Worm (Caenorhabditis elegans) whole organism, L3 larva: ENCODE measurements around the gene F45E4.6.
A peak's percentile ranks its signal among the peaks of the same experiment; 100 is the strongest.
"Not testable (repeated sequence)": the region's sequence is repeated elsewhere in the genome, so short reads cannot be mapped to it uniquely, and the experiment has no call there.

Source experiments
- R02D3.7 ChIP-seq: fragments of 150-350 bp; optimal IDR thresholded peaks from 2 replicates; lab custom pipeline; 2014; ENCODE audit warnings: missing biosample characterization, missing genetic modification characterization
- ZK546.5 ChIP-seq: sonication (generic microtip); optimal IDR thresholded peaks from 2 replicates; lab custom pipeline; 2017; ENCODE audit warnings: missing biosample characterization, missing genetic modification characterization
- aly-2 ChIP-seq: fragments of 150-350 bp; optimal IDR thresholded peaks from 2 replicates; lab custom pipeline; 2014; ENCODE audit warnings: missing biosample characterization, missing genetic modification characterization
- ama-1 ChIP-seq: fragments of 150-350 bp; optimal IDR thresholded peaks from 2 replicates; lab custom pipeline; 2018
- ceh-28 ChIP-seq: fragments of 150-350 bp; optimal IDR thresholded peaks from 2 replicates; lab custom pipeline; 2014; ENCODE audit warnings: missing biosample characterization, missing genetic modification reagents, missing genetic modification characterization
- ceh-9 ChIP-seq: sonication (generic microtip); optimal IDR thresholded peaks from 2 replicates; lab custom pipeline; 2018; ENCODE audit warnings: missing biosample characterization, missing genetic modification characterization
- daf-12 ChIP-seq: fragments of 150-350 bp; optimal IDR thresholded peaks from 2 replicates; lab custom pipeline; 2014; ENCODE audit warnings: missing biosample characterization, missing genetic modification reagents, missing genetic modification characterization
- egl-27 ChIP-seq: sonication (generic microtip); optimal IDR thresholded peaks from 4 replicates; lab custom pipeline; 2017; ENCODE audit warnings: missing biosample characterization, missing genetic modification reagents, missing genetic modification characterization
- egl-5 ChIP-seq: fragments of 150-350 bp; optimal IDR thresholded peaks from 2 replicates; lab custom pipeline; 2017; ENCODE audit warnings: missing biosample characterization, missing genetic modification reagents, missing genetic modification characterization, inconsistent platforms
- elt-1 ChIP-seq: fragments of 150-350 bp; optimal IDR thresholded peaks from 2 replicates; lab custom pipeline; 2014; ENCODE audit warnings: missing biosample characterization, missing genetic modification characterization
- elt-2 ChIP-seq: sonication (generic microtip); optimal IDR thresholded peaks from 2 replicates; lab custom pipeline; 2016; ENCODE audit warnings: missing genetic modification reagents, mild to moderate bottlenecking, missing genetic modification characterization, missing compliant biosample characterization
- eor-1 ChIP-seq, 2 experiments: fragments of 150-350 bp; optimal IDR thresholded peaks; 2 replicates each; lab custom pipeline; 2014 to 2018; ENCODE audit warnings: missing biosample characterization in 2 of 2, missing genetic modification characterization in 2 of 2
- fkh-10 ChIP-seq: sonication (generic microtip); optimal IDR thresholded peaks from 2 replicates; lab custom pipeline; 2017; ENCODE audit warnings: missing biosample characterization, missing genetic modification reagents, missing genetic modification characterization
- fos-1 ChIP-seq: fragments of 150-350 bp; optimal IDR thresholded peaks from 2 replicates; lab custom pipeline; 2014; ENCODE audit warnings: missing biosample characterization, missing genetic modification characterization
- hmg-11 ChIP-seq: sonication (generic microtip); optimal IDR thresholded peaks from 2 replicates; lab custom pipeline; 2016; ENCODE audit warnings: missing genetic modification characterization, missing compliant biosample characterization
- jun-1 ChIP-seq: fragments of 150-350 bp; optimal IDR thresholded peaks from 2 replicates; lab custom pipeline; 2014; ENCODE audit warnings: missing biosample characterization, missing genetic modification reagents, missing genetic modification characterization
- lsy-12 ChIP-seq: sonication (generic microtip); optimal IDR thresholded peaks from 2 replicates; lab custom pipeline; 2016; ENCODE audit warnings: mild to moderate bottlenecking, missing genetic modification characterization, missing compliant biosample characterization
- mdl-1 ChIP-seq: fragments of 150-350 bp; optimal IDR thresholded peaks from 2 replicates; lab custom pipeline; 2014; ENCODE audit warnings: missing biosample characterization, missing genetic modification characterization
- nfya-1 ChIP-seq: sonication (generic microtip); optimal IDR thresholded peaks from 2 replicates; lab custom pipeline; 2017; ENCODE audit warnings: missing genetic modification characterization, mild to moderate bottlenecking, missing compliant biosample characterization, antibody characterized with exemption, moderate library complexity; ENCODE audit not compliant: insufficient read depth
- nhr-11 ChIP-seq: fragments of 150-350 bp; optimal IDR thresholded peaks from 2 replicates; lab custom pipeline; 2014; ENCODE audit warnings: missing biosample characterization, missing genetic modification characterization
- nhr-12 ChIP-seq: fragments of 150-350 bp; optimal IDR thresholded peaks from 2 replicates; lab custom pipeline; 2014; ENCODE audit warnings: missing biosample characterization, missing genetic modification characterization
- nhr-237 ChIP-seq: fragments of 150-350 bp; optimal IDR thresholded peaks from 2 replicates; lab custom pipeline; 2014; ENCODE audit warnings: missing biosample characterization, missing genetic modification characterization
- nhr-25 ChIP-seq: sonication (generic microtip); optimal IDR thresholded peaks from 2 replicates; lab custom pipeline; 2017; ENCODE audit warnings: missing biosample characterization, missing genetic modification characterization
- nhr-28 ChIP-seq: fragments of 150-350 bp; optimal IDR thresholded peaks from 2 replicates; lab custom pipeline; 2014; ENCODE audit warnings: missing biosample characterization, missing genetic modification characterization
- nhr-43 ChIP-seq: sonication (generic microtip); optimal IDR thresholded peaks from 2 replicates; lab custom pipeline; 2016; ENCODE audit warnings: mild to moderate bottlenecking, missing genetic modification characterization, missing compliant biosample characterization; ENCODE audit not compliant: poor library complexity, severe bottlenecking
- nhr-67 ChIP-seq: fragments of 150-350 bp; optimal IDR thresholded peaks from 2 replicates; lab custom pipeline; 2014; ENCODE audit warnings: missing biosample characterization, missing genetic modification characterization
- nhr-76 ChIP-seq: fragments of 150-350 bp; sonication (generic microtip); optimal IDR thresholded peaks from 5 replicates; lab custom pipeline; 2014; ENCODE audit warnings: missing biosample characterization, missing genetic modification characterization
- nhr-77 ChIP-seq: fragments of 150-350 bp; optimal IDR thresholded peaks from 2 replicates; lab custom pipeline; 2014; ENCODE audit warnings: missing biosample characterization, missing genetic modification characterization
- pha-4 ChIP-seq: fragments of 150-350 bp; optimal IDR thresholded peaks from 2 replicates; lab custom pipeline; 2014; ENCODE audit warnings: missing biosample characterization, missing genetic modification reagents, missing genetic modification characterization
- pqm-1 ChIP-seq: fragments of 150-350 bp; optimal IDR thresholded peaks from 2 replicates; lab custom pipeline; 2017; ENCODE audit warnings: missing biosample characterization, missing genetic modification characterization, inconsistent platforms
- skn-1 ChIP-seq: fragments of 150-350 bp; optimal IDR thresholded peaks from 2 replicates; lab custom pipeline; 2014; ENCODE audit warnings: missing biosample characterization, missing genetic modification characterization
- snpc-4 ChIP-seq: fragments of 150-350 bp; optimal IDR thresholded peaks from 2 replicates; lab custom pipeline; 2014; ENCODE audit warnings: missing biosample characterization, missing genetic modification characterization
- tbx-2 ChIP-seq: sonication (generic microtip); optimal IDR thresholded peaks from 2 replicates; lab custom pipeline; 2016; ENCODE audit warnings: mild to moderate bottlenecking, missing genetic modification characterization, missing compliant biosample characterization
- unc-39 ChIP-seq: sonication (generic microtip); optimal IDR thresholded peaks from 4 replicates; lab custom pipeline; 2017; ENCODE audit warnings: missing biosample characterization, missing genetic modification characterization
- unc-62 ChIP-seq: fragments of 150-350 bp; sonication (generic microtip); optimal IDR thresholded peaks from 4 replicates; lab custom pipeline; 2014; ENCODE audit warnings: missing biosample characterization, missing genetic modification reagents, missing genetic modification characterization
- zag-1 ChIP-seq: fragments of 150-350 bp; optimal IDR thresholded peaks from 2 replicates; lab custom pipeline; 2014; ENCODE audit warnings: missing biosample characterization, missing genetic modification characterization

F45E4.6 gene

DNA sequence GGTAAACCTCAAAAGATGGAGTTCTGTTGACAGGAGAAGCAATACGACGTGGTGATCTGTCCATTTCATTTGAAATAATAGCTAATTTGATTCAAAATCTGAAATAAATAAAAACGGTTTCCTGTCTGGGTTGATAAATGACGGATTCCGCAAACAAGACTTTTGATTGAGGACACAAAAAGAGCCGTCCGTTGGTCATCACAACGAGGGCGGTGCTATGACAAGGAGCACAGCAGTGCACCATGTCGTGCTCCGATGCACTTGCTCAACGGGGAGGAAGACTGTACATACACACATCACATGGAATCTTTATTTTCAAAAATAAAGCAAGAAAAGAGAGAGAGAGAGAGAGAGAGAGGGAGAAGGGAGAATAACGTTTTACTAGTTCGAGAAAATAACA lies 9.4 kb upstream of the F45E4.6 start, which contains the start of gene nep-16:
TSS of gene nep-16 (minus strand) at position 101 of the 400 bp plus-strand sequence.
- TF ChIP-seq nhr-77: no peak
- no peak for TF ChIP-seq jun-1 (tag; lab: Kevin White, UChicago)
- no peak for TF ChIP-seq nhr-237 (tag; lab: Kevin White, UChicago)
- no peak for TF ChIP-seq eor-1 (tag; optimal IDR thresholded peaks at IDR 0.05; lab: Kevin White, UChicago)
- no peak for TF ChIP-seq elt-2 (tag; lab: Kevin White, UChicago)
- TF ChIP-seq nhr-76 (tag; lab: Kevin White, UChicago): no peak
- no peak for TF ChIP-seq R02D3.7 (tag; lab: Kevin White, UChicago)
- TF ChIP-seq nhr-11: no peak
- no peak for TF ChIP-seq nhr-12 (tag; lab: Kevin White, UChicago)
- no peak for TF ChIP-seq unc-39 (tag; lab: Kevin White, UChicago)
- TF ChIP-seq ama-1 (lab: Kevin White, UChicago): no peak
- no peak for TF ChIP-seq aly-2 (tag; lab: Kevin White, UChicago)
- no peak for TF ChIP-seq snpc-4

DNA sequence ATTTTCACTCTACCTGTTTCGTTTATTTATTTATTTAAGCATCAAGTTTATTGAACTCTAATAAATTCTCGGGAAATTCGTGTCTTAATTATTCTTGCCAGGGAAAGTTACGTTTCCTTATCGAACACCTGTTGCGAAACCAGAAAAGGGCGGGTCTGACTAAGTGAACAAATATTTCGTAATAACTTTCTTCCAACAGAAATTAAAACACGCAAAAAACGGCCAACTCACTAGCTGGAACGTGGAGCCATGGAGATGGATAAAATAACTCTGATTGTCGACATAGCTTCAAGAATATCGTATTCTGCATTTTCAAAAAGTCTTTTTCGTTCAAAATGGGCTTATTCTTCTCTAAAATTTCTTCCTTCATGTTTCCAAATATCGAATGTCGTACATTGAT lies 2.2 kb upstream of the F45E4.6 start, which contains the start of gene warf-1:
TSS of gene warf-1 (plus strand) at position 209 of the 400 bp plus-strand sequence.
- TF ChIP-seq ceh-9; nhr-43 (tag; lab: Kevin White, UChicago); fkh-10 (GFP tag; lab: Kevin White, UChicago): not testable (repeated sequence)

DNA sequence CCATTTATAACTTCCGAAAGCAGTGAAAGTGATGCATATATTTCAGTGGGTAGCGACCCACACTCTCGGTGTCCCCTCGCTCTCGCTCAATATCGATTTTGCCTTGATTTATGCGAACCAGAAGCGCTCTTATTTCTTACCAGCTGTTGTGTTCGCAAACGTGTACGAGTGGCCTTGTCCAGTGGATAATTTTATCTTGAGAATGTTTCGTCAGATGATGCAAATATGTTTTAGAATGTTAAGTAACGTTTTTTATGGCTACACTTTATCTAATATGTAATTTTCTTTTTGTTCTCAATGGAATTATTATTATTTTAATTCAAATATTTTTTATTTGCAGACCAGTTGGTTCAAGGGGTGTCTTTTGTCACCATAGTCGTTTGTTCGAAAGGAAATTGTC lies 672 bp upstream of the F45E4.6 start, which contains the start of gene plp-1:
TSS of gene plp-1 (plus strand) at position 341 of the 400 bp plus-strand sequence.
- TF ChIP-seq ZK546.5 (tag; lab: Kevin White, UChicago) (no peak), aly-2 (tag; lab: Kevin White, UChicago) (no peak), fos-1 (tag; lab: Kevin White, UChicago) (no peak), daf-12 (no peak), unc-62 (GFP tag; lab: Kevin White, UChicago) (no peak), eor-1 (tag; optimal IDR thresholded peaks at IDR 0.05; lab: Kevin White, UChicago) (no peak), mdl-1 (tag; lab: Kevin White, UChicago) (no peak), nhr-25 (no peak), nhr-12 (tag; lab: Kevin White, UChicago) (no peak), zag-1 (tag; lab: Kevin White, UChicago) (no peak), R02D3.7 (tag; lab: Kevin White, UChicago) (no peak), snpc-4 (no peak), jun-1 (tag; lab: Kevin White, UChicago) (no peak), pha-4 (tag; lab: Kevin White, UChicago) (no peak), egl-27 (tag; lab: Kevin White, UChicago) (no peak), egl-5 (tag; lab: Kevin White, UChicago) (no peak), pqm-1 (tag; lab: Kevin White, UChicago) (no peak), skn-1 (no peak)

DNA sequence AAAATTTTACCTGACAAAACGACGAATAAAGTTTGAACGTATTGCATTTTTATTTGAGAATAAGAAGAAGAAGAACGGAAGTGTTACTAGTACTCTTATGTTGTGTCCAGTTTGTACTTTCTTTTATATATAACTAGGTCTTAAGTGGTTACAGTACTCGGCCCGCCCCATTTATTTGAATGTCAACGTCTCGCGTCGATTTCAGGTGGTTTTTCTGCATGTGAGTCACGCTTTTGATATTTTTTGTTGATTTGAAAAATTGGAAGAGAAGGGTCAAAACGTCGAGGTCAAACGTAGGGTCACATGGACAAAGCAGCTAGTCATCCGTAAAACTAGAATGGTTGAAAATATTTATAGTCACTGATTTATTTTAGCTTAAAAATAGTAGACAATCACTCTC lies 3.4 kb downstream of the F45E4.6 start, which contains the start of gene F45E4.5:
TSS of gene F45E4.5 (minus strand) at position 101 of the 400 bp plus-strand sequence.
- no peak for TF ChIP-seq ama-1 (lab: Kevin White, UChicago)
- TF ChIP-seq nhr-67: no peak
- no peak for TF ChIP-seq ZK546.5 (tag; lab: Kevin White, UChicago)
- no peak for TF ChIP-seq ceh-28
- TF ChIP-seq tbx-2 (tag; lab: Kevin White, UChicago): no peak

DNA sequence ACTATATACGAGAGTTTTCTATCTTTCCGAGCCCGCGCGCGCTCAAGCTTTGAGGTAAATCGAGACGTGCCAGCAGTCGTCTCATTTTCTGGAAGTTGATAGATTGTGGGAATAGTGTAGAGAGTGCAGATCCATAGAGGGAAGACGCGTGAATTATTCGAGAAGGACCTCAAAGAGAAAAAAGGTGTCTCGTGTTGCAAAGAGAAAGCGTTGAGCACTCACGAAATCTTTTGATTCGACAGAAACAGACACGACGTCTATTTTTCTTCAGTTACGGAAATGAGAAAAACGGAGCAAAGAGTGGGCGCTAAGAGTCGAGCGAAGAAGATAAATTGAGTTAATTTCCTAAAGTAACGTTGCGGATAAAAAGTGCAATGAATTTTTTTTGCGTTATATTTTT lies 8.5 kb downstream of the F45E4.6 start:
- peak; percentile 50 for TF ChIP-seq aly-2 (tag; lab: Kevin White, UChicago)
- no peak for TF ChIP-seq fos-1 (tag; lab: Kevin White, UChicago)
- TF ChIP-seq fkh-10 (GFP tag; lab: Kevin White, UChicago): peak; percentile 63
- peak; percentile 36 for TF ChIP-seq nfya-1 (tag; lab: Kevin White, UChicago)
- TF ChIP-seq, all 47 proteins: peak for 3

DNA sequence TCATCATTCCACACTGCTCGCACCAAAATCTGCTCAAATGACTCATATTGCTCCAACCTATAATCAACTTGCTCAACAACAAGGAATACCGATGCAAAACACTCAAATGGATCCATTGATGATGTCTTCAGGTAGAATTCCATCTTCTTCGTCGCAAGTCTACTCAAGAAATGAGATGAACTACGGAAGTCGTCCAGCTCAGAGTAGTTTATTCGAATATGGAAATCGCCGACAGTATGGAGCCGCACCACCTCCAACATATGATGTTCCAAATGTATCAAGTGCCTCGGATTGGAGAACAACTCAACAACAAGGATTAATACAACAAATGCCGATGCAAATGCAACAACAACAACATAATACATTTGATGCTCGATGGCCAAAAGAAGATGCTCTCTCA lies 9.3 kb downstream of the F45E4.6 start:
- no peak for TF ChIP-seq hmg-11 (tag; lab: Kevin White, UChicago)
- TF ChIP-seq nhr-28 (tag; lab: Kevin White, UChicago): no peak
- no peak for TF ChIP-seq jun-1 (tag; lab: Kevin White, UChicago)
- TF ChIP-seq skn-1: no peak
- TF ChIP-seq ama-1 (lab: Kevin White, UChicago): no peak
- no peak for TF ChIP-seq egl-5 (tag; lab: Kevin White, UChicago)
- TF ChIP-seq nhr-12 (tag; lab: Kevin White, UChicago): no peak
- no peak for TF ChIP-seq elt-1
- TF ChIP-seq egl-27 (tag; lab: Kevin White, UChicago): no peak
- TF ChIP-seq mdl-1 (tag; lab: Kevin White, UChicago): no peak
- no peak for TF ChIP-seq lsy-12 (tag; lab: Kevin White, UChicago)
- TF ChIP-seq tbx-2 (tag; lab: Kevin White, UChicago): no peak
- TF ChIP-seq nhr-67: no peak
- no peak for TF ChIP-seq R02D3.7 (tag; lab: Kevin White, UChicago)
